Worm (Caenorhabditis elegans) whole organism, L2 larva: ENCODE measurements around the gene hach-1.

Source experiments
- ZK546.5 ChIP-seq: sonication (generic microtip); optimal IDR thresholded peaks from 2 replicates; lab custom pipeline; 2017; ENCODE audit warnings: missing biosample characterization, missing genetic modification characterization
- aly-2 ChIP-seq: fragments of 150-350 bp; optimal IDR thresholded peaks from 2 replicates; lab custom pipeline; 2014; ENCODE audit warnings: missing biosample characterization, missing genetic modification characterization
- ama-1 ChIP-seq: fragments of 150-350 bp; optimal IDR thresholded peaks from 2 replicates; lab custom pipeline; 2018; ENCODE audit warnings: inconsistent platforms
- ceh-16 ChIP-seq: fragments of 150-350 bp; optimal IDR thresholded peaks from 2 replicates; lab custom pipeline; 2014; ENCODE audit warnings: missing biosample characterization, missing genetic modification characterization
- zag-1 ChIP-seq: fragments of 150-350 bp; optimal IDR thresholded peaks from 2 replicates; lab custom pipeline; 2014; ENCODE audit warnings: missing biosample characterization, missing genetic modification characterization

- TF ChIP-seq aly-2 (tag; lab: Kevin White, UChicago) (no peak), ceh-16 (tag; lab: Kevin White, UChicago) (no peak), ama-1 (lab: Kevin White, UChicago) (no peak), zag-1 (tag; lab: Kevin White, UChicago) (no peak), ZK546.5 (tag; lab: Kevin White, UChicago) (no peak)
Observed at ce11 chrIII:5512502-5512901, 42.7 kb upstream of the hach-1 start, which contains the start of gene pqn-25.
